Worm (Caenorhabditis elegans) whole organism, late embryonic: Measurements from ENCODE around the gene C04F5.8.

Experiments used
- K02D7.2 ChIP-seq: sonication (generic microtip); optimal IDR thresholded peaks from 2 replicates; lab custom pipeline; 2017; ENCODE audit warnings: mild to moderate bottlenecking, missing genetic modification characterization, missing compliant biosample characterization
- K09A11.1 ChIP-seq: sonication (generic microtip); optimal IDR thresholded peaks from 2 replicates; lab custom pipeline; 2017; ENCODE audit warnings: antibody characterized with exemption, mild to moderate bottlenecking, missing genetic modification characterization, missing compliant biosample characterization; ENCODE audit not compliant: insufficient read depth
- T23F11.4 ChIP-seq: fragments of 200-800 bp; sonication (Bioruptor generic); optimal IDR thresholded peaks from 2 replicates; lab custom pipeline; 2018; ENCODE audit warnings: mild to moderate bottlenecking, missing genetic modification characterization, missing compliant biosample characterization
- Y22D7AL.16 ChIP-seq: sonication (generic microtip); optimal IDR thresholded peaks from 2 replicates; lab custom pipeline; 2016; ENCODE audit warnings: missing genetic modification characterization, missing compliant biosample characterization
- ahr-1 ChIP-seq: sonication (generic microtip); optimal IDR thresholded peaks from 2 replicates; lab custom pipeline; 2016; ENCODE audit warnings: missing genetic modification characterization, missing compliant biosample characterization
- ama-1 ChIP-seq: fragments of 150-350 bp; optimal IDR thresholded peaks from 2 replicates; lab custom pipeline; 2014
- ceh-18 ChIP-seq: sonication (generic microtip); optimal IDR thresholded peaks from 2 replicates; lab custom pipeline; 2016; ENCODE audit warnings: missing genetic modification characterization, missing compliant biosample characterization
- ceh-19 ChIP-seq: fragments of 200-800 bp; sonication (Bioruptor generic); optimal IDR thresholded peaks from 2 replicates; lab custom pipeline; 2018; ENCODE audit warnings: mild to moderate bottlenecking, missing genetic modification characterization, missing compliant biosample characterization
- ceh-2 ChIP-seq: sonication (generic microtip); optimal IDR thresholded peaks from 2 replicates; lab custom pipeline; 2016; ENCODE audit warnings: missing genotype, missing genetic modification characterization, missing compliant biosample characterization
- ceh-22 ChIP-seq: sonication (generic microtip); optimal IDR thresholded peaks from 2 replicates; lab custom pipeline; 2017; ENCODE audit warnings: missing biosample characterization, missing genetic modification characterization
- ceh-30 ChIP-seq: fragments of 150-350 bp; optimal IDR thresholded peaks from 2 replicates; lab custom pipeline; 2014; ENCODE audit warnings: missing biosample characterization, missing genetic modification characterization
- ceh-31 ChIP-seq: sonication (generic microtip); optimal IDR thresholded peaks from 2 replicates; lab custom pipeline; 2016; ENCODE audit warnings: missing genetic modification characterization, missing compliant biosample characterization
- ceh-34 ChIP-seq: sonication (generic microtip); optimal IDR thresholded peaks from 2 replicates; lab custom pipeline; 2016; ENCODE audit warnings: mild to moderate bottlenecking, missing genetic modification characterization, missing compliant biosample characterization
- ceh-45 ChIP-seq: fragments of 200-800 bp; sonication (Bioruptor generic); IDR thresholded peaks from 2 replicates; pipeline ENCODE4 v1.3.6; 2022; ENCODE audit warnings: missing genetic modification reagents, missing genetic modification characterization, missing compliant biosample characterization
- ceh-48 ChIP-seq: sonication (generic microtip); optimal IDR thresholded peaks from 2 replicates; lab custom pipeline; 2016; ENCODE audit warnings: missing genetic modification characterization, inconsistent platforms, missing compliant biosample characterization
- ceh-6 ChIP-seq: fragments of 200-800 bp; sonication (Bioruptor generic); optimal IDR thresholded peaks from 2 replicates; lab custom pipeline; 2018; ENCODE audit warnings: mild to moderate bottlenecking, missing genetic modification characterization, missing compliant biosample characterization
- elt-2 ChIP-seq: sonication (generic microtip); optimal IDR thresholded peaks from 2 replicates; lab custom pipeline; 2016; ENCODE audit warnings: missing genetic modification reagents, missing genetic modification characterization, missing compliant biosample characterization
- fkh-10 ChIP-seq: fragments of 150-350 bp; optimal IDR thresholded peaks from 2 replicates; lab custom pipeline; 2014; ENCODE audit warnings: missing biosample characterization, missing genetic modification reagents, missing genetic modification characterization
- fkh-6 ChIP-seq: sonication (generic microtip); optimal IDR thresholded peaks from 2 replicates; lab custom pipeline; 2016; ENCODE audit warnings: missing genetic modification characterization, missing compliant biosample characterization
- gmeb-2 ChIP-seq: sonication (generic microtip); optimal IDR thresholded peaks from 2 replicates; lab custom pipeline; 2016; ENCODE audit warnings: missing genetic modification characterization, inconsistent platforms, missing compliant biosample characterization
- hlh-13 ChIP-seq: fragments of 200-800 bp; sonication (Bioruptor generic); optimal IDR thresholded peaks from 2 replicates; lab custom pipeline; 2018; ENCODE audit warnings: mild to moderate bottlenecking, missing genetic modification characterization, missing compliant biosample characterization
- hlh-30 ChIP-seq: sonication (generic microtip); optimal IDR thresholded peaks from 2 replicates; lab custom pipeline; 2017; ENCODE audit warnings: antibody characterized with exemption, missing genetic modification characterization, missing compliant biosample characterization; ENCODE audit not compliant: insufficient read depth
- hlh-6 ChIP-seq: sonication (generic microtip); optimal IDR thresholded peaks from 2 replicates; lab custom pipeline; 2016; ENCODE audit warnings: missing genotype, missing genetic modification characterization, missing compliant biosample characterization
- lim-6 ChIP-seq: sonication (generic microtip); optimal IDR thresholded peaks from 2 replicates; lab custom pipeline; 2016; ENCODE audit warnings: missing genetic modification characterization, missing compliant biosample characterization
- madf-2 ChIP-seq: sonication (generic microtip); optimal IDR thresholded peaks from 2 replicates; lab custom pipeline; 2017; ENCODE audit warnings: missing genetic modification characterization, missing compliant biosample characterization
- mec-3 ChIP-seq: sonication (generic microtip); optimal IDR thresholded peaks from 2 replicates; lab custom pipeline; 2016; ENCODE audit warnings: borderline replicate concordance, missing genetic modification characterization, missing compliant biosample characterization
- nfya-1 ChIP-seq: sonication (generic microtip); optimal IDR thresholded peaks from 2 replicates; lab custom pipeline; 2017; ENCODE audit warnings: missing genetic modification characterization, mild to moderate bottlenecking, missing compliant biosample characterization, antibody characterized with exemption, moderate library complexity
- nhr-11 ChIP-seq: fragments of 150-350 bp; optimal IDR thresholded peaks from 2 replicates; lab custom pipeline; 2014; ENCODE audit warnings: missing biosample characterization, missing genetic modification characterization
- pha-2 ChIP-seq: sonication (generic microtip); optimal IDR thresholded peaks from 2 replicates; lab custom pipeline; 2017; ENCODE audit warnings: mild to moderate bottlenecking, missing genetic modification characterization, missing compliant biosample characterization
- pha-4 ChIP-seq: fragments of 150-350 bp; optimal IDR thresholded peaks from 2 replicates; lab custom pipeline; 2018; ENCODE audit warnings: missing biosample characterization, missing genetic modification reagents, missing genetic modification characterization
- pqm-1 ChIP-seq: sonication (generic microtip); optimal IDR thresholded peaks from 2 replicates; lab custom pipeline; 2016; ENCODE audit warnings: missing genetic modification characterization, missing compliant biosample characterization
- pros-1 ChIP-seq: fragments of 150-350 bp; optimal IDR thresholded peaks from 2 replicates; lab custom pipeline; 2014; ENCODE audit warnings: missing biosample characterization, missing genetic modification reagents, missing genetic modification characterization
- ref-2 ChIP-seq: sonication (generic microtip); optimal IDR thresholded peaks from 2 replicates; lab custom pipeline; 2016; ENCODE audit warnings: missing genetic modification characterization, missing compliant biosample characterization
- rnt-1 ChIP-seq: sonication (generic microtip); optimal IDR thresholded peaks from 2 replicates; lab custom pipeline; 2016; ENCODE audit warnings: missing genetic modification characterization, missing compliant biosample characterization
- sdc-2 ChIP-seq: sonication (generic microtip); optimal IDR thresholded peaks from 2 replicates; lab custom pipeline; 2016; ENCODE audit warnings: missing genotype, missing genetic modification characterization, missing compliant biosample characterization
- sox-4 ChIP-seq: sonication (generic microtip); optimal IDR thresholded peaks from 2 replicates; lab custom pipeline; 2017; ENCODE audit warnings: mild to moderate bottlenecking, missing genetic modification characterization, inconsistent platforms, missing compliant biosample characterization
- tbx-2 ChIP-seq: sonication (generic microtip); optimal IDR thresholded peaks from 2 replicates; lab custom pipeline; 2016; ENCODE audit warnings: missing genetic modification characterization, missing compliant biosample characterization
- unc-86 ChIP-seq: sonication (generic microtip); optimal IDR thresholded peaks from 2 replicates; lab custom pipeline; 2016; ENCODE audit warnings: missing genetic modification characterization, missing compliant biosample characterization
- zip-5 ChIP-seq: sonication (generic microtip); optimal IDR thresholded peaks from 2 replicates; lab custom pipeline; 2016; ENCODE audit warnings: missing genetic modification characterization, missing compliant biosample characterization
- ztf-16 ChIP-seq: sonication (generic microtip); optimal IDR thresholded peaks from 2 replicates; lab custom pipeline; 2017; ENCODE audit warnings: missing genetic modification characterization, missing compliant biosample characterization

The C04F5.8 gene

DNA sequence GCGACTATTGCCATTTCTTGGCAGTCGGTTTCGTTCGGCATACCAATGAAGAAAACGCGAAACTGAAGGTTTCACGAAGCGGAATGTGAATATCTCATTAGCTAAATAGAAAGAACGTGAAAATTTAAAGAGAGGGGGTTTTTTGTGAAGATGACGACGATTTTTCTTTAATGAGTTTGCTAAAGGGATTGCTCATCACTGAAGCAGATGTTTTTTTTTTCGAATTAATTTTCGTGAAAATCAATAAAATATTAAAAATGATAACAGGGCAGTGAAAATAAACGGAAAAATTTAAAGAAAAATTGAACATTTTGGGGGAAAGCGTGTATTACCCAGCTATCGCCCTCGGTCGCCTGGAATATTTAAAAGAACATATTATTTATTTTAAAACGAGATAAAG is 5.7 kb downstream of the C04F5.8 start, which contains the start of gene srab-3:
srab-3 (minus strand) TSS at position 101 of the 400 bp plus-strand sequence.
- TF ChIP-seq ref-2 (tag; lab: Kevin White, UChicago), result no peak
- TF ChIP-seq ahr-1 (tag; lab: Kevin White, UChicago), result no peak
- TF ChIP-seq hlh-13 (GFP tag; lab: Kevin White, UChicago), result no peak
- no peak for TF ChIP-seq T23F11.4 (GFP tag; lab: Kevin White, UChicago)
- no peak for TF ChIP-seq K09A11.1
- TF ChIP-seq unc-86 (tag; lab: Kevin White, UChicago), result no peak

DNA sequence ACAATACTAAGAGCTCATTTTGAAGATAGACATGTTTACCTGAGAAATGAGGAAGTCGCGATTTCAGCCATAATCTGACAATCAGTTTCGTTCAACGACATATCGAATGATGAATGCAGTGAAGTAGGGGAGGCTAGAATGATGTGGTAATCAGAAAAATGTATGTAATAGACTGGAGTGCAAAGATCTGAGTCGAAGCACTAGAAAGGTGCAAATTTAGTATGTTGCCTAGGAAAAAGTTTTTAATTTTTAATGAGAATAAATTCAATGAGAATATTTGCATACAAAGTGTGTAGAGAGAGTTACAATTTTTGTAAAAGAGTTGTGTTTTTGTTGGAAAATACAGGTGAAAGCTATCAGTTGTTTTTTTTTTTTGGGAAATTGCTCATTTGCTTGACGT is 8.6 kb downstream of the C04F5.8 start, which contains the start of gene srab-2:
srab-2 (minus strand) TSS at position 101 of the 400 bp plus-strand sequence.
- TF ChIP-seq hlh-30 (no peak), mec-3 (no peak), ceh-34 (tag; lab: Kevin White, UChicago) (no peak), K02D7.2 (tag; lab: Kevin White, UChicago) (no peak), sox-4 (tag; lab: Kevin White, UChicago) (no peak), ceh-2 (tag; lab: Kevin White, UChicago) (no peak), sdc-2 (tag; lab: Kevin White, UChicago) (no peak), ama-1 (no peak), ceh-31 (tag; lab: Kevin White, UChicago) (no peak), tbx-2 (tag; lab: Kevin White, UChicago) (no peak), ceh-19 (no peak), pros-1 (no peak), elt-2 (tag; lab: Kevin White, UChicago) (no peak), ceh-18 (no peak), nhr-11 (tag; lab: Kevin White, UChicago) (no peak), nfya-1 (tag; lab: Kevin White, UChicago) (no peak), zip-5 (no peak), pha-4 (tag; lab: Kevin White, UChicago) (no peak), gmeb-2 (no peak), fkh-10 (GFP tag; lab: Kevin White, UChicago) (no peak)

DNA sequence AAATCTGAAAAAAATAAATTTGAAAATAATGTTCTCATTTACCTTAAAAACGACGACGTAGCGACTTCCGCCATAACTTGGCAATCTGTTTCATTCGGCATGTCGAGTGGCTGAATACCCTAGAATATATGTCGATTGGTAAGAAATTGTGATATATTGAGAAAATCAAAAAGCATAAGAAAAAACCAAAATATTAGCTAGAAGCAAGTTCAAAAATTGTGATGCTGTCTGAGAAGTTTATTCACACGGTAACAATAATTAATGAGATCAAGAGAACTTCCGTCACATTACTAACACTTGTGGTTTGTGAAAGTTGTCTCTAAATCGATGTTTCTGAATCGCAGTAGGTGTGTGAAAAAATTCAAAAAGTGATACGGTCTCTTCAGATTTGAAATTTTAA is 11.5 kb downstream of the C04F5.8 start, which contains the start of gene srab-1:
srab-1 (minus strand) TSS at position 101 of the 400 bp plus-strand sequence.
- TF ChIP-seq fkh-6 (tag; lab: Kevin White, UChicago), result no peak
- TF ChIP-seq gmeb-2, result no peak
- TF ChIP-seq T23F11.4 (GFP tag; lab: Kevin White, UChicago), result no peak
- no peak for TF ChIP-seq ceh-30
- TF ChIP-seq hlh-6 (tag; lab: Kevin White, UChicago), result no peak
- no peak for TF ChIP-seq elt-2 (tag; lab: Kevin White, UChicago)
- no peak for TF ChIP-seq ztf-16 (tag; lab: Kevin White, UChicago)
- no peak for TF ChIP-seq madf-2 (tag; lab: Kevin White, UChicago)
- TF ChIP-seq pqm-1, result no peak
- no peak for TF ChIP-seq pha-2 (tag; lab: Kevin White, UChicago)
- TF ChIP-seq ceh-6 (GFP tag; lab: Kevin White, UChicago), result no peak
- no peak for TF ChIP-seq hlh-13 (GFP tag; lab: Kevin White, UChicago)
- TF ChIP-seq Y22D7AL.16 (tag; lab: Kevin White, UChicago), result no peak
- no peak for TF ChIP-seq lim-6 (tag; lab: Kevin White, UChicago)
- no peak for TF ChIP-seq rnt-1
- no peak for TF ChIP-seq ceh-48 (tag; lab: Kevin White, UChicago)
- no peak for TF ChIP-seq ceh-45 (GFP tag; lab: Robert Waterston, UW)
- TF ChIP-seq ceh-31 (tag; lab: Kevin White, UChicago), result no peak

DNA sequence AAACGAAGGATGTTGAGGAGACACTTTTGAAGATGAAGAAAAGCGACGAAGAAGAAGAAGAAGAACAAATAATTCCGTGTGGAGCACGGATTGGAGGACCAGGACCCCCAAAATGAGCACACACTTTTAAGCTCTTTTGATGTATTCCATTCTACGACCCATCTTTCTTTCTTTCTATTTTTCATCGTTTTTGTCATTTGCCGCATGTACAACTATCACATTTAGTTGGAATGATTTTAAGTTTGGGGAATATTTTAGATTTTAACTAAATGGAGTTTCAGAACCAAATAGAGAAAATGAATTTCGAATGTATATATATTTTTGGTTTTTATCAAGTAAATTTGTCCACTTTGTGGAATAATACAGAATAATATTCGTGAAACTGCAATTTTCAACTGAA is 14.6 kb downstream of the C04F5.8 start, which contains the start of gene unc-46:
unc-46 (minus strand) TSS at position 101 of the 400 bp plus-strand sequence.
- TF ChIP-seq ama-1 (no peak), ceh-22 (no peak), nfya-1 (tag; lab: Kevin White, UChicago) (no peak), madf-2 (tag; lab: Kevin White, UChicago) (no peak)
- TF ChIP-seq, all 69 proteins: peak for 0
